Fruit fly (Drosophila melanogaster) whole organism, larva: ENCODE measurements around the gene ninaB.

Source experiments
- noc ChIP-seq: fragments of 200-800 bp; sonication (Bioruptor generic); optimal IDR thresholded peaks from 3 replicates; lab custom pipeline; 2019; ENCODE audit warnings: missing biosample characterization, mild to moderate bottlenecking, missing genetic modification characterization, moderate library complexity

Gene ninaB

dm6 chr3R:13718076-13718475 lies 17.7 kb downstream of the ninaB start, which contains the start of gene Ubc87F:
TSS of gene Ubc87F (minus strand) at chr3R:13718176.
- no peak for TF ChIP-seq noc (tag; lab: Kevin White, UChicago)

dm6 chr3R:13719053-13719452 lies 18.7 kb downstream of the ninaB start:
- TF ChIP-seq noc (tag; lab: Kevin White, UChicago) = no peak

- TF ChIP-seq noc (tag; lab: Kevin White, UChicago) = no peak
Measured at dm6 chr3R:13720798-13721197, 20.4 kb downstream of the ninaB start.

dm6 chr3R:13721998-13722397 lies 21.6 kb downstream of the ninaB start:
- no peak for TF ChIP-seq noc (tag; lab: Kevin White, UChicago)

dm6 chr3R:13722451-13722850 lies 22.1 kb downstream of the ninaB start:
- TF ChIP-seq noc (tag; lab: Kevin White, UChicago) = no peak

- TF ChIP-seq noc (tag; lab: Kevin White, UChicago) = no peak
Measured at dm6 chr3R:13724029-13724638, 23.8 kb downstream of the ninaB start.

- TF ChIP-seq noc (tag; lab: Kevin White, UChicago) = no peak
Measured at dm6 chr3R:13726795-13727194, 26.4 kb downstream of the ninaB start.

- no peak for TF ChIP-seq noc (tag; lab: Kevin White, UChicago)
Measured at dm6 chr3R:13728897-13729296, 28.5 kb downstream of the ninaB start.

dm6 chr3R:13730005-13730404 lies 29.6 kb downstream of the ninaB start:
- TF ChIP-seq noc (tag; lab: Kevin White, UChicago) = no peak

- TF ChIP-seq noc (tag; lab: Kevin White, UChicago) = no peak
Measured at dm6 chr3R:13735304-13735898, 35.0 kb downstream of the ninaB start.

- TF ChIP-seq noc (tag; lab: Kevin White, UChicago) = no peak
Measured at dm6 chr3R:13746066-13746673, 45.8 kb downstream of the ninaB start.
